Worm (Caenorhabditis elegans): Measurements from ENCODE around the gene T21C9.6.

T21C9.6 gene

DNA sequence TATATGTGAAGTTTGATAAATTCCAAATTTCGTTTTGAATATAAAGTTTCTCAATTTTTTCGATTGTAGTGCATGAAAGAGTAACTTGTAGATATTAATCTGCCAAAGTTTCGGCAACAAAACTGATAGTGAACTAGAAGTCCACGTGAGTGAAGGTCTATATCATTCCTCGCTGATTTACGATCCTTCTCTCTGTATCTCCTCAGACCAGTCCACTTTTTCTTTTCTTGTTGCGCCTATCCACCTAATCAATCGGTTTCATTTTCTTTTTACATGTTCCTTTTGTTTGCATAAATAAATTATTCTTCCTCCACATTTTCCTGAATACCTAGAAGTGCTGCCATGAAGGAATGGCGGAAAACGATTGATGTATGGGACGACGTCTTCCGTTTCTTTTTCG is 17.5 kb upstream of the T21C9.6 start:
- TF ChIP-seq nhr-77 (tag; optimal IDR thresholded peaks at IDR 0.05) (no peak), aha-1 (tag) (peak; percentile 73), hlh-11 (tag; optimal IDR thresholded peaks at IDR 0.05) (peak; percentile 9), nhr-28 (tag; optimal IDR thresholded peaks at IDR 0.05) (peak; percentile 37)

DNA sequence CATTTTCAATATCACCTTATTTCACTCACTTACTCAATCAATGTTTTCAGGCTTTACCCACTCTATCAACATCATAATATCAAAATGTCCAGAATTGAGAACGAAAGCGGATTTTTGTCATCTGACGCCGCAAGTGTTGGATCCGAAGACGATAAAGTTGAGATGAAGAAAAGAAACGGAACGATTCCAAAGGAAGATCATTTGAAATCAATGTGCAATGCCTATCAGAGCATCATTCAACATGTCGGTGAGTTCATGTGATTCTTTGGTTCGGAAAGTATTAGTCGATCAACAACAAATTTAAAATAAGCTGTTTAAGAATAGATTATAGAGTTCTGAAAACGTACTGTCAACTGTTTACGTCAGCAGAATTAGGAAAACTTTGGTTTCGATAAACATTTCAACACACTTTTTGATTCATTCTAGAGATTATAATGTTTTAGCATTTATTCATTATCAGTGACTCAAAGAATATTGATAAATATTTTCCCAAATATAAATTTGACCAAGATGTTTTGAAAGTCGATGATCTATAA is 16.8 kb upstream of the T21C9.6 start, which contains the start of gene cat-4:
cat-4 (plus strand) TSS at position 51 of the 536 bp plus-strand sequence.
- TF ChIP-seq aha-1 (tag) = no peak
- TF ChIP-seq dve-1 (tag; optimal IDR thresholded peaks at IDR 0.05; ENCODE audit: insufficient read depth) = peak; percentile 8
- TF ChIP-seq ceh-20 (GFP tag; IDR thresholded peaks at IDR 0.05) = no peak
- peak; percentile 3 for TF ChIP-seq nhr-10 (tag; optimal IDR thresholded peaks at IDR 0.05)
- no peak for TF ChIP-seq daf-16 (GFP tag; optimal IDR thresholded peaks at IDR 0.05)
- peak; percentile 80 for TF ChIP-seq daf-16 (tag; optimal IDR thresholded peaks at IDR 0.05)
- no peak for TF ChIP-seq lin-29 (GFP tag; IDR thresholded peaks at IDR 0.05)
- peak; percentile 57 for TF ChIP-seq dmd-6 (GFP tag; IDR thresholded peaks at IDR 0.05)
- peak; percentile 8 for TF ChIP-seq nhr-77 (tag; optimal IDR thresholded peaks at IDR 0.05)
- TF ChIP-seq gei-8 (GFP tag; optimal IDR thresholded peaks at IDR 0.05) = no peak
- no peak for TF ChIP-seq fos-1 (tag; optimal IDR thresholded peaks at IDR 0.05)
- no peak for TF ChIP-seq arid-1 (GFP tag; conservative IDR thresholded peaks at IDR 0.05)
- no peak for TF ChIP-seq mes-2 (tag; optimal IDR thresholded peaks at IDR 0.05; ENCODE audit: poor library complexity, severe bottlenecking)
- TF ChIP-seq unc-62 (GFP tag; optimal IDR thresholded peaks at IDR 0.05 in 1 of 2) = peak in 1 of 2 experiments; percentile 33
- TF ChIP-seq unc-62 (tag; optimal IDR thresholded peaks at IDR 0.05) = no peak
- TF ChIP-seq ceh-82 (tag; optimal IDR thresholded peaks at IDR 0.05) = no peak
- no peak for TF ChIP-seq F26F4.8 (GFP tag; conservative IDR thresholded peaks at IDR 0.05)
- no peak for TF ChIP-seq daf-19 (GFP tag; conservative IDR thresholded peaks at IDR 0.05)
- TF ChIP-seq nhr-41 (GFP tag; IDR thresholded peaks at IDR 0.05) = no peak
- TF ChIP-seq hlh-11 (tag; optimal IDR thresholded peaks at IDR 0.05) = peak; percentile 13
- TF ChIP-seq F10B5.3 (tag; optimal IDR thresholded peaks at IDR 0.05) = no peak
- TF ChIP-seq Y5F2A.4 (GFP tag; optimal IDR thresholded peaks at IDR 0.05) = no peak
- TF ChIP-seq zfp-3 (GFP tag; conservative IDR thresholded peaks at IDR 0.05) = no peak

DNA sequence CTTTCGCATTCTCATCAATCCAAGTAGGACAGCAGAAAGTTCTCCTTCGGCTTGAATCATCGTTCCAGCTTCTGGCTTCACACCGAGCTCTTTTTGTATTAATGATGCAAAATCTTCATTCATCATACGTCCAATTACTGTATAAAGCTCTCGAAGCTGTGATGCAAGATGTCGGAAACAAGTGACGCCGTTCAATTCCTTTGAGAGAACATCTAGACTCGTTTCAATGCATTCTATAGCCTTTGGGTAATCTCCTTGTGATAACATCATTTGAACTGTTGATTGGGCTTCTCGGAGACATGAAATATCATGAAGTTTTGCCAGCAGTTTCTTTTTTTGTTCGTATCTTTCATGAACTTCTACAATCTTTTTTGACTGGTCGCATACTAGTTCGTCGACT is 13.2 kb upstream of the T21C9.6 start:
- TF ChIP-seq ces-1 (GFP tag; optimal IDR thresholded peaks at IDR 0.05) (no peak), Y105C5A.15 (GFP tag; IDR thresholded peaks at IDR 0.05) (no peak), mdl-1 (tag; optimal IDR thresholded peaks at IDR 0.05) (no peak), unc-62 (GFP tag; optimal IDR thresholded peaks at IDR 0.05 in 1 of 2) (peak in 1 of 2 experiments; percentile 92), unc-62 (tag; optimal IDR thresholded peaks at IDR 0.05) (no peak)

DNA sequence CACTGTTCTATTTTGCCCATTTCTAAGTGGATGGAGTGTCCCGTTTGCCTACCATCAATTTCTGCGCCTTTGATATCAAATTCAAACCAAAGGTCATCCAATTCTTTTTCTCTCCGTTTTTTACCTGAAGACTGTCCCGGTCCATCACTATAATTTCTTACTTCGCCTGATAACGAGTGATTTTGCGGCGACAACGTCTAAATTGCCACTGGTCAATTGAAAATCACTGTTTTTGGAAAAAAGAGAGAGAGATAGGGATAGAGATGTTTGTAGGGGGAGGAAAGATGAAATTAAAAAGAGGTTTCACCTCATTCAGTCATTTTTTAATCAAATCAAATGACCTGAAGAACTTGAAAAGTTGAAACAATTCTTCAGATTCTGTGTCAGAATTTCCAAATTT is 10.2 kb upstream of the T21C9.6 start:
- TF ChIP-seq nhr-28 (tag; optimal IDR thresholded peaks at IDR 0.05) (peak; percentile 47), vab-7 (GFP tag; IDR thresholded peaks at IDR 0.05) (no peak), aha-1 (tag) (peak; percentile 64), F26F4.8 (GFP tag; conservative IDR thresholded peaks at IDR 0.05) (no peak), ZK337.2 (GFP tag; IDR thresholded peaks at IDR 0.05) (no peak), unc-62 (GFP tag; optimal IDR thresholded peaks at IDR 0.05 in 1 of 2) (peak in 1 of 2 experiments; percentile 71), unc-62 (tag; optimal IDR thresholded peaks at IDR 0.05) (no peak)

DNA sequence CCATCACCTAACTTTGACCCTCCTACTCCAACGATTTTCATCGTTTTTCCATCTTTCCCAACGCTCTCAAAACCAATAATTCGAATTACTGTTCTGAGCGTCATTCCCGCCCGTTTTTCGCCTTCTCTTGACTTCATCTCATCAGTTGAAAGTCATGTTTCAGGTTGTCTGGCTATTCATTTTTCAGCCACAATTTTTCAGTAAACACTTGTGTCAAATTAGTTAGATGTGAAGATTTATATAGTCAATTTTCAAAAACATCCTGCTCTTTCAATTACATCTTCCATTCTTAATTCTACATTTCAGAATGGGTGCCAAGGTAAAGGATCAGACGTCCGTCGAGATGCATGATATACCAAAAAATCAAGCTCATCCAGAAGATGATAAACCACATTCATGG is 9.1 kb upstream of the T21C9.6 start, which contains the start of gene del-6:
del-6 (plus strand) TSS at position 301 of the 400 bp plus-strand sequence.
- TF ChIP-seq dmd-9 (GFP tag; IDR thresholded peaks at IDR 0.05) (no peak), ZK337.2 (GFP tag; IDR thresholded peaks at IDR 0.05) (no peak), zfp-3 (GFP tag; conservative IDR thresholded peaks at IDR 0.05) (no peak), nhr-76 (tag; optimal IDR thresholded peaks at IDR 0.05) (no peak)

DNA sequence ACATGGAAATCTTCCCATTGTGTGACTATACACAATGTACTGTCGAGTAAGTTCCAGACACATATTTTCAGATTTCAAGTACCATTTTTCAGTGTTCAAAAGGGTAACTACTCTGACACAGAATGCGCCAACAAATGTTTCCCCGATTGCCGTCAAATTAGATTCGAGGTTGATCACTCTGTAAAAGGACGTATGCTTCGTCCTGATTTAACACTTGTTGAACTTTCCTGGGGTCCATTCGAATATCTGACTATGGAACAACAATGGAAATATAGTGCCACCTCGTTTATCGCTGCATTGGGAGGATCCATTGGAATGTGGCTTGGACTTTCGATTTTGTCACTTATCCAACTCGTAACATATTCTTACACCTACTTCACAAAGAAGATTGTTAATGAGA is 7.5 kb upstream of the T21C9.6 start:
- TF ChIP-seq aha-1 (tag) (peak; percentile 32), ceh-82 (tag; optimal IDR thresholded peaks at IDR 0.05) (no peak), unc-62 (GFP tag; optimal IDR thresholded peaks at IDR 0.05 in 1 of 2) (peak in 1 of 2 experiments; percentile 91), unc-62 (tag; optimal IDR thresholded peaks at IDR 0.05) (no peak)

Measured in whole organism, L4 larva.